Fruit fly (Drosophila melanogaster) whole organism, pupa: ENCODE results near the gene CG12268.

ENCODE experiments used
- CG10348 ChIP-seq: fragments of 200-800 bp; sonication (Bioruptor generic); IDR thresholded peaks from 2 replicates; pipeline ENCODE4 v1.3.6; 2022; ENCODE audit warnings: missing biosample characterization, missing genetic modification characterization
- CG12605 ChIP-seq: fragments of 200-800 bp; sonication (Bioruptor generic); IDR thresholded peaks from 2 replicates; pipeline ENCODE4 v1.3.6; 2022; ENCODE audit warnings: missing biosample characterization, missing genetic modification characterization
- CG13204 ChIP-seq: fragments of 200-800 bp; sonication (Bioruptor generic); optimal IDR thresholded peaks from 2 replicates; lab custom pipeline; 2018; ENCODE audit warnings: missing biosample characterization, mild to moderate bottlenecking, missing genetic modification characterization, moderate library complexity
- CG14655 ChIP-seq: fragments of 200-800 bp; sonication (Bioruptor generic); optimal IDR thresholded peaks from 3 replicates; lab custom pipeline; 2017; ENCODE audit warnings: mild to moderate bottlenecking, missing biosample characterization, missing genetic modification reagents, missing genetic modification characterization
- CG15710 ChIP-seq: fragments of 200-800 bp; sonication (Bioruptor generic); optimal IDR thresholded peaks from 2 replicates; lab custom pipeline; 2018; ENCODE audit warnings: missing biosample characterization, mild to moderate bottlenecking, missing genetic modification characterization, moderate library complexity
- CG17806 ChIP-seq: fragments of 200-800 bp; sonication (Bioruptor generic); optimal IDR thresholded peaks from 2 replicates; lab custom pipeline; 2018; ENCODE audit warnings: missing biosample characterization, mild to moderate bottlenecking, missing genetic modification characterization, moderate library complexity
- CG32121 ChIP-seq: fragments of 200-800 bp; sonication (Bioruptor generic); IDR thresholded peaks from 2 replicates; pipeline ENCODE4 v1.3.6; 2022; ENCODE audit warnings: missing biosample characterization, missing genetic modification characterization
- CG34367 ChIP-seq: fragments of 200-800 bp; sonication (Bioruptor generic); optimal IDR thresholded peaks from 2 replicates; lab custom pipeline; 2018; ENCODE audit warnings: missing biosample characterization, mild to moderate bottlenecking, missing genetic modification characterization
- CG4496 ChIP-seq: fragments of 200-800 bp; sonication (Bioruptor generic); IDR thresholded peaks from 3 replicates; pipeline ENCODE4 v1.3.6; 2022; ENCODE audit warnings: missing biosample characterization, missing genetic modification characterization
- CG8159 ChIP-seq: fragments of 200-800 bp; sonication (Bioruptor generic); optimal IDR thresholded peaks from 3 replicates; lab custom pipeline; 2018; ENCODE audit warnings: missing biosample characterization, mild to moderate bottlenecking, missing genetic modification characterization, moderate library complexity
- CG8301 ChIP-seq: fragments of 200-800 bp; sonication (Bioruptor generic); optimal IDR thresholded peaks from 2 replicates; lab custom pipeline; 2018; ENCODE audit warnings: missing biosample characterization, mild to moderate bottlenecking, missing genetic modification characterization
- CG9948 ChIP-seq: fragments of 200-800 bp; sonication (Bioruptor generic); optimal IDR thresholded peaks from 2 replicates; lab custom pipeline; 2018; ENCODE audit warnings: missing biosample characterization, mild to moderate bottlenecking, missing genetic modification characterization, moderate library complexity
- D1 ChIP-seq: fragments of 200-800 bp; sonication (Bioruptor generic); optimal IDR thresholded peaks from 2 replicates; lab custom pipeline; 2018; ENCODE audit warnings: missing biosample characterization, mild to moderate bottlenecking, missing genetic modification characterization, moderate library complexity
- EcR ChIP-seq: fragments of 200-800 bp; sonication (Bioruptor generic); optimal IDR thresholded peaks from 3 replicates; lab custom pipeline; 2019; ENCODE audit warnings: missing biosample characterization, missing genetic modification characterization, mild to moderate bottlenecking, moderate library complexity, missing genetic modification reagents
- Ets98B ChIP-seq: fragments of 200-800 bp; sonication (Bioruptor generic); IDR thresholded peaks from 2 replicates; pipeline ENCODE4 v1.3.6; 2022; ENCODE audit warnings: missing biosample characterization, missing genetic modification characterization
- Pif1A ChIP-seq: fragments of 200-800 bp; sonication (Bioruptor generic); optimal IDR thresholded peaks from 3 replicates; lab custom pipeline; 2016; ENCODE audit warnings: missing biosample characterization, missing genetic modification characterization
- Pif1B ChIP-seq: fragments of 200-800 bp; sonication (Bioruptor generic); optimal IDR thresholded peaks from 3 replicates; lab custom pipeline; 2016; ENCODE audit warnings: missing biosample characterization, missing genetic modification characterization
- Snoo ChIP-seq: fragments of 200-800 bp; sonication (Bioruptor generic); optimal IDR thresholded peaks from 3 replicates; lab custom pipeline; 2017; ENCODE audit warnings: missing biosample characterization, mild to moderate bottlenecking, missing genetic modification characterization, inconsistent platforms
- fd96Ca ChIP-seq: fragments of 200-800 bp; sonication (Bioruptor generic); IDR thresholded peaks from 3 replicates; pipeline ENCODE4 v1.3.6; 2022; ENCODE audit warnings: missing biosample characterization, missing genetic modification characterization
- gl ChIP-seq: fragments of 200-800 bp; sonication (Bioruptor generic); optimal IDR thresholded peaks from 2 replicates; lab custom pipeline; 2018; ENCODE audit warnings: missing biosample characterization, mild to moderate bottlenecking, missing genetic modification characterization
- rn ChIP-seq: fragments of 200-800 bp; sonication (Bioruptor generic); IDR thresholded peaks from 2 replicates; pipeline ENCODE4 v1.3.6; 2022; ENCODE audit warnings: missing biosample characterization, missing genetic modification characterization

Gene CG12268

DNA sequence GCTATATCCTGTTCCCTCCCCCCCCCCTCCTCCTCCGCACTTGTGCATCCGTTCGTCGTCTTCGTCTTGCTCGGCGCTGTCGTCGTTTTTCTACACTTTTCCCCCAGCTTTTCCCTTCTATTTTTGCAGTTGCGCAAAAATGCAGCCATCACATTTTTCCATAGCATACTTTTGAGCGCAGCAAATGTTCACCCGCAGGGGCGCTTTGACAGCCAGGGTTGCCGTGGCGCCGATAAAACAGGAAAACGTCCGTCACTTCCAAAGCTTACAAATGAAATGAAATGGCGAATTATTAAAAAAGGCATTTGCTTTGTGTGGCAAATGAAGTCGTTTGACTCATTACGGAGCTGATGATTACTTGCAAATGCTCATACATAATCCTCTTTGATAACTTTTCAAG, 45.7 kb downstream of the CG12268 start:
- TF ChIP-seq gl (tag; lab: Kevin White, UChicago) (no peak), CG32121 (0 out of 2 replicates have a peak, but pooled peaks have one; percentile 12), CG14655 (GFP tag; lab: Kevin White, UChicago) (no peak), Ets98B (0 out of 2 replicates have a peak, but pooled peaks have one; percentile 9)

DNA sequence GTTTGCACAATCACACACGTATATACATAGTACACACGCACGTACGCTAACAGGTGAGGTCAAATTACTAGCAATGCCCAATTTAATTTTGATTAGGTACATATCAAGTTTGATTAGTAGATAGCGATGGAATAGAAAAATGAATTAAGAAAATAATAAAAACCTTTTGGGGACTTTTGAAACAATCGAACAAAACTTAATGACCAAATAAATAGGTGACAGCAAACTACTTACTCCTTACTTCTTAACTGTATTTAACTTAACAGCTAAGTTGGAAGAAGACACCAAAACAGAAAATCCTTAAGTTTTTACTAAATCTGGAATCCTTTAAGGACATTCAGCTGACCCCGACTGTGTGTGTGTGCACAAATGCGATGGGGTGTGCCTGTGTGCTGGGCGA, 46.2 kb downstream of the CG12268 start:
- TF ChIP-seq Pif1A (GFP tag; lab: Kevin White, UChicago): no peak
- no peak for TF ChIP-seq CG10348 (GFP tag; lab: Robert Waterston, UW)
- TF ChIP-seq CG9948 (tag; lab: Kevin White, UChicago): peak; percentile 47
- TF ChIP-seq CG4496: no peak
- TF ChIP-seq CG12605 (GFP tag; lab: Robert Waterston, UW): no peak
- no peak for TF ChIP-seq Ets98B
- TF ChIP-seq CG8301 (tag; lab: Kevin White, UChicago): no peak
- no peak for TF ChIP-seq Snoo (tag; lab: Kevin White, UChicago)
- peak; percentile 65 for TF ChIP-seq CG8159
- TF ChIP-seq CG15710: peak; percentile 23
- TF ChIP-seq fd96Ca (GFP tag; lab: Robert Waterston, UW): no peak
- peak; percentile 23 for TF ChIP-seq CG34367 (tag; lab: Kevin White, UChicago)
- no peak for TF ChIP-seq CG14655 (GFP tag; lab: Kevin White, UChicago)
- no peak for TF ChIP-seq gl (tag; lab: Kevin White, UChicago)
- TF ChIP-seq CG32121: no peak
- no peak for TF ChIP-seq Pif1B (GFP tag; lab: Kevin White, UChicago)
- TF ChIP-seq CG13204 (GFP tag; lab: Kevin White, UChicago): no peak
- no peak for TF ChIP-seq EcR
- TF ChIP-seq D1 (tag; lab: Kevin White, UChicago): no peak
- TF ChIP-seq rn (GFP tag; lab: Robert Waterston, UW): no peak
- peak; percentile 21 for TF ChIP-seq CG17806 (tag; lab: Kevin White, UChicago)

DNA sequence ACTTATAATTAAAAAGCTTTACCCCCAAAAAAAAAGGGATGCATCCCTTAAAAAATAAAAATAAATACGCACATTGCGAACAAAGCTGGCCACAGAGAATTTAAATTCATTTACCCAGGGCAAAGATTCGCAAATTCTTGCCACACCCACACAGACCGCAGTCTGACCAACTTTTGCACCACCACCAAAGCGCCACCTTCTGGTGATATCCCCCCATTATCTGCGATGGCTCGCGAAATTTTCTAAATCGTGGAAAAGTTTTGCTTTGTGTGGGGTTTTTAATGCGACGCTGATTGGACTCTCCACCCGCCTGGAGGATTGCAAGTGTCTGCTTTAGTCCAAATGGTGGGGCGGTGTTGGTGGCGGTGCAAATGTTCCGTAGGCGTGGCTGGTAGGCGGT, 48.1 kb downstream of the CG12268 start:
- no peak for TF ChIP-seq CG12605 (GFP tag; lab: Robert Waterston, UW)
- TF ChIP-seq CG34367 (tag; lab: Kevin White, UChicago): no peak
- no peak for TF ChIP-seq CG13204 (GFP tag; lab: Kevin White, UChicago)
- no peak for TF ChIP-seq CG15710
- TF ChIP-seq CG4496: no peak
- no peak for TF ChIP-seq CG9948 (tag; lab: Kevin White, UChicago)
- TF ChIP-seq CG14655 (GFP tag; lab: Kevin White, UChicago): no peak
- TF ChIP-seq CG17806 (tag; lab: Kevin White, UChicago): no peak
- TF ChIP-seq CG8301 (tag; lab: Kevin White, UChicago): no peak
- TF ChIP-seq fd96Ca (GFP tag; lab: Robert Waterston, UW): no peak
- no peak for TF ChIP-seq CG10348 (GFP tag; lab: Robert Waterston, UW)
- no peak for TF ChIP-seq gl (tag; lab: Kevin White, UChicago)
- no peak for TF ChIP-seq D1 (tag; lab: Kevin White, UChicago)
- TF ChIP-seq CG8159: no peak
- TF ChIP-seq Ets98B: no peak
- TF ChIP-seq, all 21 proteins: peak for 0
